Worm (Caenorhabditis elegans) whole organism, L3 larva: ENCODE measurements around the gene zig-5.

Experiments used
- R02D3.7 ChIP-seq: fragments of 150-350 bp; optimal IDR thresholded peaks from 2 replicates; lab custom pipeline; 2014; ENCODE audit warnings: missing biosample characterization, missing genetic modification characterization
- ama-1 ChIP-seq: fragments of 150-350 bp; optimal IDR thresholded peaks from 2 replicates; lab custom pipeline; 2018
- daf-12 ChIP-seq: fragments of 150-350 bp; optimal IDR thresholded peaks from 2 replicates; lab custom pipeline; 2014; ENCODE audit warnings: missing biosample characterization, missing genetic modification reagents, missing genetic modification characterization
- egl-27 ChIP-seq: sonication (generic microtip); optimal IDR thresholded peaks from 4 replicates; lab custom pipeline; 2017; ENCODE audit warnings: missing biosample characterization, missing genetic modification reagents, missing genetic modification characterization
- elt-3 ChIP-seq, 3 experiments: fragments of 150-350 bp in 1 of 3; sonication (generic microtip) in 2 of 3; optimal IDR thresholded peaks; 2 replicates in 2 of 3; 4 replicates in 1 of 3; lab custom pipeline; 2014 to 2017; ENCODE audit warnings: missing biosample characterization in 3 of 3, missing genetic modification characterization in 3 of 3
- fkh-10 ChIP-seq: sonication (generic microtip); optimal IDR thresholded peaks from 2 replicates; lab custom pipeline; 2017; ENCODE audit warnings: missing biosample characterization, missing genetic modification reagents, missing genetic modification characterization
- lin-15B ChIP-seq: fragments of 150-350 bp; optimal IDR thresholded peaks from 2 replicates; lab custom pipeline; 2014; ENCODE audit warnings: missing biosample characterization, missing genetic modification characterization
- nhr-11 ChIP-seq: fragments of 150-350 bp; optimal IDR thresholded peaks from 2 replicates; lab custom pipeline; 2014; ENCODE audit warnings: missing biosample characterization, missing genetic modification characterization
- nhr-77 ChIP-seq: fragments of 150-350 bp; optimal IDR thresholded peaks from 2 replicates; lab custom pipeline; 2014; ENCODE audit warnings: missing biosample characterization, missing genetic modification characterization
- unc-39 ChIP-seq: sonication (generic microtip); optimal IDR thresholded peaks from 4 replicates; lab custom pipeline; 2017; ENCODE audit warnings: missing biosample characterization, missing genetic modification characterization
- unc-62 ChIP-seq: fragments of 150-350 bp; sonication (generic microtip); optimal IDR thresholded peaks from 4 replicates; lab custom pipeline; 2014; ENCODE audit warnings: missing biosample characterization, missing genetic modification reagents, missing genetic modification characterization
- ztf-4 ChIP-seq: fragments of 150-350 bp; optimal IDR thresholded peaks from 2 replicates; lab custom pipeline; 2014; ENCODE audit warnings: missing biosample characterization, missing genetic modification characterization

DNA sequence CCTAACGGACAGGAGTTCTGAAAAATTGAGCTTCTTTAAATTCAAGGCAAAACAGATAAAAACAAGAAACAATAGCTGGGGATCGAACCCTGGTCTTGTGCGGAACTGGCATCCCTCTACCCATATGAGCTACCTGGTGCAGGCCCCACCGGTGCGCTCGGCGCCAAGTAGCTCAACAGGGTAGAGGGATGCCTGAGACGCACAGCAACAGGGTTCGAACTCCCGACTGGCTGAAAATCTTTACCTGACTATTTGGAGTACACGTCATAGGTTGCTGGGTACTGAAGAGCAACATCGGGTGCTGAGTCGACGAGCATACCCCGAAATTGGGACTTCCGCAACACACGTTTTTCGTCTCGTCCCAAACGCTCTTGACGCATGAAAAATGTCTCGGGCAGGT, 9.6 kb upstream of the zig-5 start:
- TF ChIP-seq unc-62 (GFP tag; lab: Kevin White, UChicago): no peak
- TF ChIP-seq lin-15B: no peak
- TF ChIP-seq daf-12: no peak
- TF ChIP-seq ama-1 (lab: Kevin White, UChicago): no peak
- no peak for TF ChIP-seq R02D3.7 (tag; lab: Kevin White, UChicago)
- TF ChIP-seq fkh-10: no peak
- no peak for TF ChIP-seq unc-39 (tag; lab: Kevin White, UChicago)
- no peak for TF ChIP-seq nhr-11 (tag; lab: Kevin White, UChicago)
- TF ChIP-seq elt-3 (tag; optimal IDR thresholded peaks at IDR 0.05; lab: Kevin White, UChicago): no peak
- TF ChIP-seq egl-27 (tag; lab: Kevin White, UChicago): no peak
- no peak for TF ChIP-seq nhr-77 (tag; lab: Kevin White, UChicago)
- no peak for TF ChIP-seq ztf-4 (tag; lab: Kevin White, UChicago)
